Worm (Caenorhabditis elegans): ENCODE measurements around the gene fbxb-9.

DNA sequence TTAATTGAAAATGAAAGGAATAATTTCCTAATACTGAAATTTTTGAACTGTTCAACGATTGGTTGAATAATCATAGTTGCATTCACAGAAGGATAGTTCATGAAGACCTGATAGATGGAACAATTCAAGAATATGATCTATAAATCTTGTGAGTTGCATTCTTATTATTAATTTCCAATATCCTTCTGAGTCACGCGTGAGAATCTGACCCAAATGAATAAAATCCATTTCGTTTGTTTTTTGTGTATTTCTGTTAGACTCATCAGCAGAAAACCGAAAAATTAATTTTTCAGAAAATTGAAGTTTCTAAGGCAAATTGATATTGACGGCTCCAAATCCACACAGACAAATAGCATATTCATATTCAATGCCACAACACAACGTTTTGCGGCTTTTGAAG, 27.1 kb upstream of the fbxb-9 start, which contains the start of gene fbxb-79:
- TF ChIP-seq nhr-28 (tag; optimal IDR thresholded peaks at IDR 0.05), result no peak
- TF ChIP-seq snpc-4 (tag; optimal IDR thresholded peaks at IDR 0.05), result no peak
- no peak for TF ChIP-seq unc-39 (tag; optimal IDR thresholded peaks at IDR 0.05)
- no peak for TF ChIP-seq pha-4 (tag; optimal IDR thresholded peaks at IDR 0.05)
- TF ChIP-seq mep-1 (tag; optimal IDR thresholded peaks at IDR 0.05), result no peak
- no peak for TF ChIP-seq zip-8 (tag; optimal IDR thresholded peaks at IDR 0.05)
- no peak for TF ChIP-seq unc-62 (GFP tag; optimal IDR thresholded peaks at IDR 0.05)
- no peak for TF ChIP-seq lsy-2 (tag; optimal IDR thresholded peaks at IDR 0.05)
- no peak for TF ChIP-seq drap-1 (GFP tag; optimal IDR thresholded peaks at IDR 0.05)
- no peak for TF ChIP-seq nhr-237 (tag; optimal IDR thresholded peaks at IDR 0.05)
- no peak for TF ChIP-seq ceh-83 (GFP tag; optimal IDR thresholded peaks at IDR 0.05)
- no peak for TF ChIP-seq elt-3 (tag; optimal IDR thresholded peaks at IDR 0.05)
